Worm (Caenorhabditis elegans) whole organism, late embryonic: ENCODE results near the gene vap-2.

Experiments
- C08G9.2 ChIP-seq: sonication (generic microtip); optimal IDR thresholded peaks from 2 replicates; lab custom pipeline; 2016; ENCODE audit warnings: mild to moderate bottlenecking, missing genetic modification characterization, moderate library complexity, missing compliant biosample characterization
- C38D4.7 ChIP-seq: fragments of 200-800 bp; sonication (Bioruptor generic); optimal IDR thresholded peaks from 2 replicates; lab custom pipeline; 2018; ENCODE audit warnings: mild to moderate bottlenecking, missing genetic modification characterization, moderate library complexity, missing compliant biosample characterization
- F13H6.1 ChIP-seq: sonication (generic microtip); optimal IDR thresholded peaks from 2 replicates; lab custom pipeline; 2016; ENCODE audit warnings: missing genetic modification characterization, missing compliant biosample characterization
- K02D7.2 ChIP-seq: sonication (generic microtip); optimal IDR thresholded peaks from 2 replicates; lab custom pipeline; 2017; ENCODE audit warnings: mild to moderate bottlenecking, missing genetic modification characterization, missing compliant biosample characterization
- T23F11.4 ChIP-seq: fragments of 200-800 bp; sonication (Bioruptor generic); optimal IDR thresholded peaks from 2 replicates; lab custom pipeline; 2018; ENCODE audit warnings: mild to moderate bottlenecking, missing genetic modification characterization, missing compliant biosample characterization
- Y22D7AL.16 ChIP-seq: sonication (generic microtip); optimal IDR thresholded peaks from 2 replicates; lab custom pipeline; 2016; ENCODE audit warnings: missing genetic modification characterization, missing compliant biosample characterization
- ahr-1 ChIP-seq: sonication (generic microtip); optimal IDR thresholded peaks from 2 replicates; lab custom pipeline; 2016; ENCODE audit warnings: missing genetic modification characterization, missing compliant biosample characterization
- ceh-14 ChIP-seq: sonication (generic microtip); optimal IDR thresholded peaks from 2 replicates; lab custom pipeline; 2016; ENCODE audit warnings: missing genotype, missing genetic modification characterization, missing compliant biosample characterization
- ceh-18 ChIP-seq: sonication (generic microtip); optimal IDR thresholded peaks from 2 replicates; lab custom pipeline; 2016; ENCODE audit warnings: missing genetic modification characterization, missing compliant biosample characterization
- ceh-2 ChIP-seq: sonication (generic microtip); optimal IDR thresholded peaks from 2 replicates; lab custom pipeline; 2016; ENCODE audit warnings: missing genotype, missing genetic modification characterization, missing compliant biosample characterization
- ceh-31 ChIP-seq: sonication (generic microtip); optimal IDR thresholded peaks from 2 replicates; lab custom pipeline; 2016; ENCODE audit warnings: missing genetic modification characterization, missing compliant biosample characterization
- ceh-34 ChIP-seq: sonication (generic microtip); optimal IDR thresholded peaks from 2 replicates; lab custom pipeline; 2016; ENCODE audit warnings: mild to moderate bottlenecking, missing genetic modification characterization, missing compliant biosample characterization
- ceh-45 ChIP-seq: fragments of 200-800 bp; sonication (Bioruptor generic); IDR thresholded peaks from 2 replicates; pipeline ENCODE4 v1.3.6; 2022; ENCODE audit warnings: missing genetic modification reagents, missing genetic modification characterization, missing compliant biosample characterization
- ceh-48 ChIP-seq: sonication (generic microtip); optimal IDR thresholded peaks from 2 replicates; lab custom pipeline; 2016; ENCODE audit warnings: missing genetic modification characterization, inconsistent platforms, missing compliant biosample characterization
- ceh-6 ChIP-seq: fragments of 200-800 bp; sonication (Bioruptor generic); optimal IDR thresholded peaks from 2 replicates; lab custom pipeline; 2018; ENCODE audit warnings: mild to moderate bottlenecking, missing genetic modification characterization, missing compliant biosample characterization
- ceh-9 ChIP-seq: sonication (generic microtip); optimal IDR thresholded peaks from 2 replicates; lab custom pipeline; 2016; ENCODE audit warnings: mild to moderate bottlenecking, missing genetic modification characterization, inconsistent platforms, missing compliant biosample characterization
- che-1 ChIP-seq: sonication (generic microtip); optimal IDR thresholded peaks from 2 replicates; lab custom pipeline; 2016; ENCODE audit warnings: mild to moderate bottlenecking, missing genetic modification characterization, missing compliant biosample characterization
- dve-1 ChIP-seq: sonication (generic microtip); optimal IDR thresholded peaks from 2 replicates; lab custom pipeline; 2017; ENCODE audit warnings: antibody characterized with exemption, mild to moderate bottlenecking, missing genetic modification characterization, missing compliant biosample characterization
- elt-2 ChIP-seq: sonication (generic microtip); optimal IDR thresholded peaks from 2 replicates; lab custom pipeline; 2016; ENCODE audit warnings: missing genetic modification reagents, missing genetic modification characterization, missing compliant biosample characterization
- ets-4 ChIP-seq: sonication (generic microtip); optimal IDR thresholded peaks from 2 replicates; lab custom pipeline; 2016; ENCODE audit warnings: missing genetic modification characterization, missing compliant biosample characterization
- eyg-1 ChIP-seq: sonication (generic microtip); optimal IDR thresholded peaks from 2 replicates; lab custom pipeline; 2016; ENCODE audit warnings: missing genotype, missing genetic modification characterization, missing compliant biosample characterization
- fax-1 ChIP-seq: sonication (generic microtip); optimal IDR thresholded peaks from 2 replicates; lab custom pipeline; 2016; ENCODE audit warnings: missing genotype, missing genetic modification characterization, missing compliant biosample characterization
- fkh-6 ChIP-seq: sonication (generic microtip); optimal IDR thresholded peaks from 2 replicates; lab custom pipeline; 2016; ENCODE audit warnings: missing genetic modification characterization, missing compliant biosample characterization
- gmeb-2 ChIP-seq: sonication (generic microtip); optimal IDR thresholded peaks from 2 replicates; lab custom pipeline; 2016; ENCODE audit warnings: missing genetic modification characterization, inconsistent platforms, missing compliant biosample characterization
- hlh-13 ChIP-seq: fragments of 200-800 bp; sonication (Bioruptor generic); optimal IDR thresholded peaks from 2 replicates; lab custom pipeline; 2018; ENCODE audit warnings: mild to moderate bottlenecking, missing genetic modification characterization, missing compliant biosample characterization
- hlh-8 ChIP-seq: sonication (generic microtip); optimal IDR thresholded peaks from 2 replicates; lab custom pipeline; 2016; ENCODE audit warnings: missing genotype, missing genetic modification characterization, missing compliant biosample characterization
- lim-6 ChIP-seq: sonication (generic microtip); optimal IDR thresholded peaks from 2 replicates; lab custom pipeline; 2016; ENCODE audit warnings: missing genetic modification characterization, missing compliant biosample characterization
- mec-3 ChIP-seq: sonication (generic microtip); optimal IDR thresholded peaks from 2 replicates; lab custom pipeline; 2016; ENCODE audit warnings: borderline replicate concordance, missing genetic modification characterization, missing compliant biosample characterization
- nfya-1 ChIP-seq: sonication (generic microtip); optimal IDR thresholded peaks from 2 replicates; lab custom pipeline; 2017; ENCODE audit warnings: missing genetic modification characterization, mild to moderate bottlenecking, missing compliant biosample characterization, antibody characterized with exemption, moderate library complexity
- nhr-11 ChIP-seq: fragments of 150-350 bp; optimal IDR thresholded peaks from 2 replicates; lab custom pipeline; 2014; ENCODE audit warnings: missing biosample characterization, missing genetic modification characterization
- nhr-232 ChIP-seq: sonication (generic microtip); optimal IDR thresholded peaks from 2 replicates; lab custom pipeline; 2016; ENCODE audit warnings: missing genetic modification characterization, missing compliant biosample characterization
- npax-4 ChIP-seq: sonication (generic microtip); optimal IDR thresholded peaks from 2 replicates; lab custom pipeline; 2016; ENCODE audit warnings: missing genetic modification characterization, missing compliant biosample characterization
- pag-3 ChIP-seq: sonication (generic microtip); optimal IDR thresholded peaks from 2 replicates; lab custom pipeline; 2016; ENCODE audit warnings: missing compliant biosample characterization, missing genetic modification characterization, borderline replicate concordance
- pqm-1 ChIP-seq: sonication (generic microtip); optimal IDR thresholded peaks from 2 replicates; lab custom pipeline; 2016; ENCODE audit warnings: missing genetic modification characterization, missing compliant biosample characterization
- pros-1 ChIP-seq: fragments of 150-350 bp; optimal IDR thresholded peaks from 2 replicates; lab custom pipeline; 2014; ENCODE audit warnings: missing biosample characterization, missing genetic modification reagents, missing genetic modification characterization
- ref-2 ChIP-seq: sonication (generic microtip); optimal IDR thresholded peaks from 2 replicates; lab custom pipeline; 2016; ENCODE audit warnings: missing genetic modification characterization, missing compliant biosample characterization
- rnt-1 ChIP-seq: sonication (generic microtip); optimal IDR thresholded peaks from 2 replicates; lab custom pipeline; 2016; ENCODE audit warnings: missing genetic modification characterization, missing compliant biosample characterization
- sox-4 ChIP-seq: sonication (generic microtip); optimal IDR thresholded peaks from 2 replicates; lab custom pipeline; 2017; ENCODE audit warnings: mild to moderate bottlenecking, missing genetic modification characterization, inconsistent platforms, missing compliant biosample characterization
- tbx-2 ChIP-seq: sonication (generic microtip); optimal IDR thresholded peaks from 2 replicates; lab custom pipeline; 2016; ENCODE audit warnings: missing genetic modification characterization, missing compliant biosample characterization
- tbx-7 ChIP-seq: sonication (generic microtip); optimal IDR thresholded peaks from 2 replicates; lab custom pipeline; 2016; ENCODE audit warnings: missing genotype, missing genetic modification characterization, missing compliant biosample characterization
- unc-3 ChIP-seq, 2 experiments: fragments of 200-800 bp in 1 of 2; sonication (Bioruptor generic) in 1 of 2; sonication (generic microtip) in 1 of 2; conservative IDR thresholded peaks in 1 of 2; optimal IDR thresholded peaks in 1 of 2; 2 replicates each; pipeline versions ENCODE4 v1.3.6 to Lab custom; 2016 to 2022; ENCODE audit warnings: missing compliant biosample characterization in 2 of 2, missing genetic modification characterization in 2 of 2, missing genetic modification reagents in 1 of 2
- unc-55 ChIP-seq: sonication (generic microtip); optimal IDR thresholded peaks from 2 replicates; lab custom pipeline; 2017; ENCODE audit warnings: missing biosample characterization, missing genetic modification reagents, missing genetic modification characterization
- zip-5 ChIP-seq: sonication (generic microtip); optimal IDR thresholded peaks from 2 replicates; lab custom pipeline; 2016; ENCODE audit warnings: missing genetic modification characterization, missing compliant biosample characterization
- ztf-16 ChIP-seq: sonication (generic microtip); optimal IDR thresholded peaks from 2 replicates; lab custom pipeline; 2017; ENCODE audit warnings: missing genetic modification characterization, missing compliant biosample characterization

vap-2 gene

ce11 chrX:10792435-10792834, at the start of gene vap-2:
vap-2 (minus strand) TSS chrX:10792535.
- no peak for TF ChIP-seq ceh-2
- TF ChIP-seq ceh-31 (tag; lab: Kevin White, UChicago), result no peak
- TF ChIP-seq C38D4.7 (GFP tag; lab: Kevin White, UChicago), result no peak
- no peak for TF ChIP-seq ceh-45 (GFP tag; lab: Robert Waterston, UW)
- TF ChIP-seq ahr-1 (tag; lab: Kevin White, UChicago), result no peak
- no peak for TF ChIP-seq ref-2 (tag; lab: Kevin White, UChicago)
- TF ChIP-seq gmeb-2, result no peak
- no peak for TF ChIP-seq tbx-2
- TF ChIP-seq hlh-8, result no peak
- no peak for TF ChIP-seq ceh-18
- no peak for TF ChIP-seq eyg-1 (tag; lab: Kevin White, UChicago)
- no peak for TF ChIP-seq Y22D7AL.16
- no peak for TF ChIP-seq T23F11.4 (GFP tag; lab: Kevin White, UChicago)
- TF ChIP-seq F13H6.1 (tag; lab: Kevin White, UChicago), result no peak
- TF ChIP-seq ets-4 (tag; lab: Kevin White, UChicago), result no peak
- no peak for TF ChIP-seq hlh-13 (GFP tag; lab: Kevin White, UChicago)
- no peak for TF ChIP-seq nfya-1 (tag; lab: Kevin White, UChicago)
- no peak for TF ChIP-seq npax-4 (tag; lab: Kevin White, UChicago)
- TF ChIP-seq ztf-16 (tag; lab: Kevin White, UChicago), result no peak
- TF ChIP-seq, all 69 proteins: peak for 0

ce11 chrX:10838550-10838949, 46.2 kb upstream of the vap-2 start, which contains the start of gene plc-1:
plc-1 (minus strand) TSS chrX:10838650.
- TF ChIP-seq F13H6.1 (tag; lab: Kevin White, UChicago) (no peak), ceh-34 (tag; lab: Kevin White, UChicago) (no peak), pqm-1 (tag; lab: Kevin White, UChicago) (no peak), ceh-6 (GFP tag; lab: Kevin White, UChicago) (no peak)

ce11 chrX:10837609-10838008, 45.3 kb upstream of the vap-2 start:
- TF ChIP-seq fkh-6 (tag; lab: Kevin White, UChicago) (no peak), C08G9.2 (tag; lab: Kevin White, UChicago) (no peak), unc-3 (GFP tag; conservative IDR thresholded peaks at IDR 0.05; lab: Robert Waterston, UW) (no peak), unc-3 (tag; optimal IDR thresholded peaks at IDR 0.05; lab: Kevin White, UChicago) (no peak), nhr-11 (no peak), tbx-7 (tag; lab: Kevin White, UChicago) (no peak), elt-2 (tag; lab: Kevin White, UChicago) (no peak), dve-1 (tag; lab: Kevin White, UChicago) (no peak), ceh-34 (tag; lab: Kevin White, UChicago) (no peak), fax-1 (tag; lab: Kevin White, UChicago) (no peak), K02D7.2 (no peak), zip-5 (tag; lab: Kevin White, UChicago) (no peak), nhr-232 (tag; lab: Kevin White, UChicago) (no peak), ceh-6 (GFP tag; lab: Kevin White, UChicago) (no peak)

- TF ChIP-seq zip-5 (tag; lab: Kevin White, UChicago), result no peak
- peak; percentile 61 for TF ChIP-seq unc-55
Measured at ce11 chrX:10834568-10834967, 42.2 kb upstream of the vap-2 start.

- TF ChIP-seq ceh-48, result peak; percentile 29
- TF ChIP-seq sox-4, result peak; percentile 43
- TF ChIP-seq ceh-2, result peak; percentile 3
- peak; percentile 38 for TF ChIP-seq elt-2 (tag; lab: Kevin White, UChicago)
- peak; percentile 29 for TF ChIP-seq ceh-9 (tag; lab: Kevin White, UChicago)
- peak; percentile 41 for TF ChIP-seq mec-3 (tag; lab: Kevin White, UChicago)
- TF ChIP-seq ceh-14 (tag; lab: Kevin White, UChicago), result peak; percentile 14
- TF ChIP-seq C08G9.2 (tag; lab: Kevin White, UChicago), result peak; percentile 56
- peak; percentile 50 for TF ChIP-seq rnt-1 (tag; lab: Kevin White, UChicago)
- peak; percentile 35 for TF ChIP-seq hlh-13 (GFP tag; lab: Kevin White, UChicago)
- no peak for TF ChIP-seq pros-1 (tag; lab: Kevin White, UChicago)
- TF ChIP-seq che-1 (tag; lab: Kevin White, UChicago), result peak; percentile 57
- peak; percentile 34 for TF ChIP-seq ref-2 (tag; lab: Kevin White, UChicago)
- peak; percentile 20 for TF ChIP-seq ceh-34 (tag; lab: Kevin White, UChicago)
- no peak for TF ChIP-seq unc-55
- TF ChIP-seq lim-6 (tag; lab: Kevin White, UChicago), result no peak
- peak; percentile 50 for TF ChIP-seq dve-1 (tag; lab: Kevin White, UChicago)
- peak; percentile 38 for TF ChIP-seq tbx-2
- TF ChIP-seq eyg-1 (tag; lab: Kevin White, UChicago), result no peak
- TF ChIP-seq pag-3 (tag; lab: Kevin White, UChicago), result no peak
Measured at ce11 chrX:10821160-10821559, 28.8 kb upstream of the vap-2 start.
